Fruit fly (Drosophila melanogaster): ENCODE measurements around the gene CG31126.

The CG31126 gene

DNA sequence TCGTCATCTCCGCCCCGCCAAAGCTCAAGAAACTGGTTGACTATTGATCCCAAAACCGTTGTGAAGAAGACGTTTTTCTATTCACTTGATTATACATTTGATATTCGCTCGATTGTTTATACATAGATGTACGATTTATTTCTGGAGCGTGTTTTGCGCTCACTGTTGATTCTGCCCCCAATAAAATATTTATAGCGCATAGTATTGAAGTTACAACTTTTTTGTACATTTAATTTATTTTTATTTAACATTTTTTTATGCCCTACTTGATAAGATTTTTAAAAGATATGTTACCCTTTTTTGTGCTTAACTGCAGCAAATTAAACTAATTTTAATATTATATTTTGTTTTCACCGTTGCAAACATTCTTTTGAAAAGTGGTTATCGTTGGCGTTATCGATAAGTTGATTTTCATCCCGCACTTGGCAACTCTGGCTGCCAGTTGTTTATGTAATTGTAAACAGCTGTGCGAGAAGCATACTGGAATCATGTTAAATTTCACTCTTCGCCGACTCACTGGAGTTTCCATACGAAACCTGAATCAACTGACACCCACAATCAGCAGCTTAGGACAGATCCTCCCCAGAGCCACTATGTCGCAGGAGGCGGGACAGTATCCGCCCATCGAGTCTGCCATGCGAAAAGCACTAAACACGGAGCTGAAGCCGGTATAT is at the start of gene CG31126:
Gene CG31126, plus strand, starts transcription at position 449 of the 674 bp plus-strand sequence.
- TF ChIP-seq CG17801 (GFP tag; optimal IDR thresholded peaks at IDR 0.05; ENCODE audit: partially characterized antibody) = peak; percentile 10

DNA sequence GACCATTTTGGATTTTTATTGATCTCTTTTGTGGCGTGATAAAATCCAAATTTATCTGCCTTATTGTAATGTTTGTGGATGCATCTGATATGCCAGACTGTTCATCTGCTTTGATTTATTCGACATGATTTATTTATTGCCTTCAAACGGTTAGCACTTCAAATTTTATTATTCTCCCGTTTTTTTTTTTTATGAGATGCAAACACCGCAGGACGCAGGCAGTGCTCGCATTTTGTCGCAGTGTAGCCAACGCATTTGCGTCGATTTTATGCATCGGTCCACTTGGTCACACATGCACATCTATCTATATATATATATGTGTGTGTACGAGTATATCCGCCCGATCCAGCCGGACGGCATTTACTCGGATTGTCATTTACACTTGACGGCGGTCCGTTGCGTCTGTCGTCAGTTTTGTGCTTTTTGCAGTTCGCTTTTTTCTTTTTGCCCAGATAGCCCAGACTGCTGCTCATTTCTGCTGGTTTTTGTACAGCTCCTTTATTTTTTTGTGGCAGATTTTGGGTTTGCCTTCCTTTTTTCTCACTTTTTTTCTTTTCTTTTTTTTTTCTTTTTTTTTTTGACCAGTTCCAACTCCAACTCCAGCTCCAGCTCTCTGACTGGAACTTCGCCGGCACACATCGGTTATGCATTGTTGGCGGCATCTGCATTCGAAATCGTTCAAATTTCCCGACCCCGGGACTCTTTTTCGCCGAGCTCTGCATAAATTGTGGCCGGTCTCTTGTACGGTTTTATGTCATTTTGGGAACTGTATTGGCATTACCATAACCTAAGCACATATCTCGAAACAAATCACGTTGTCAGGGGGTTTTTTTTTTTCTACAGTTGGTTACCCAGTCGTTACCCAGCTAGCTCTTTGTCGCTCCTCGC is 45.4 kb upstream of the CG31126 start:
- no peak for TF ChIP-seq CG17801 (GFP tag; optimal IDR thresholded peaks at IDR 0.05; ENCODE audit: partially characterized antibody)

DNA sequence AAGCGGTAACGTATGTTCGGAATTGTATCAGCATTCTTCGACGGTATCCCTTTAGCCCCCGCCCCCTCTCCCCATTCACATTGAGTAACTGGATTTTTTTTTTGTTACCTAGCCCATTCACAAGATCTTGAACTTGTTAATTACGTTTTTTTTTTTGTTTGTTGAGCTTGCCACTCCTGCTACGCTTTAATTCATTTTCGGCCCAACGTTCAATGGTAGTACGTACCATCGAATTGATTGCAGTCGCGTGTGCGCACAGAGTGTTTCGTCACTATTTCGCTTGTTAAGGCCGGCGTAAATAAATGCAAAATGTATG is 44.8 kb upstream of the CG31126 start:
- no peak for TF ChIP-seq CG17801 (GFP tag; optimal IDR thresholded peaks at IDR 0.05; ENCODE audit: partially characterized antibody)

DNA sequence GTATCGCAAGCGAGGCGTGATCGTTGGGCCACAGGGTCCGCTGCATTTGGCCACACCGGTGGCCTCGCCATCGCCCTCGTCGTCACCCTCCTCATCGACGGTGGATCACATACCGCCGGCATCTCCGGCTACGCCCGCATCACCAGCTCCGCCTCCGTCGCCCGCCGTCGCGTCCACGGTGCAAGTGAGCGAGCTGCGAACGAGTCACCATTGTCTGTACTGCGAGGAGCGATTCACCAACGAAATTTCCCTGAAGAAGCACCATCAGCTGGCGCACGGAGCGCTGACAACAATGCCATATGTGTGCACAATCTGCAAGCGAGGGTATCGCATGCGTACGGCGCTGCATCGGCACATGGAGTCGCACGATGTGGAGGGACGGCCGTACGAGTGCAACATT is 38.9 kb upstream of the CG31126 start:
- no peak for TF ChIP-seq CG17801 (GFP tag; optimal IDR thresholded peaks at IDR 0.05; ENCODE audit: partially characterized antibody)

DNA sequence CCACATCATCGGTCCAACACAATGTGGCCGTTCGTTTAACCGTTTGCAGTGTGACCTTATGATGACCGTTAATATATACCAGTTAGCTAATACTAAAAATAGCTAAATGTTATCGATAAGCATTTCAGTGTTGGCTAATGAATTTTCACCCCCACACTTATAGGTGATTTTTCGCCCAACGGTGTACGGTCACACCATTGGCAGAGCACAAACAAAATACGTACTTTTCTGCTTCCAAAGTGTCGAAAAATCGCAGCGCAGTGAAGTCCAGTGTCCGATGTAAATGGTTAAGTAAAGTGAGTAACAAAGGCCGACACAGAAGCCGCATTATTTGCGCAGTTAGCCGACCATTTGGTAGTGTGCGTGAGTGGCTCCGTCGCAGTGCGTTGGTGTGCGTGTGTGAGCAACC is 33.9 kb upstream of the CG31126 start, which contains the start of the genes Syx18 and atl:
Gene Syx18, minus strand, starts transcription at position 46 of the 409 bp plus-strand sequence.
Gene atl, plus strand, starts transcription at position 155 of the 409 bp plus-strand sequence.
- TF ChIP-seq CG17801 (GFP tag; optimal IDR thresholded peaks at IDR 0.05; ENCODE audit: partially characterized antibody) = peak; percentile 54

DNA sequence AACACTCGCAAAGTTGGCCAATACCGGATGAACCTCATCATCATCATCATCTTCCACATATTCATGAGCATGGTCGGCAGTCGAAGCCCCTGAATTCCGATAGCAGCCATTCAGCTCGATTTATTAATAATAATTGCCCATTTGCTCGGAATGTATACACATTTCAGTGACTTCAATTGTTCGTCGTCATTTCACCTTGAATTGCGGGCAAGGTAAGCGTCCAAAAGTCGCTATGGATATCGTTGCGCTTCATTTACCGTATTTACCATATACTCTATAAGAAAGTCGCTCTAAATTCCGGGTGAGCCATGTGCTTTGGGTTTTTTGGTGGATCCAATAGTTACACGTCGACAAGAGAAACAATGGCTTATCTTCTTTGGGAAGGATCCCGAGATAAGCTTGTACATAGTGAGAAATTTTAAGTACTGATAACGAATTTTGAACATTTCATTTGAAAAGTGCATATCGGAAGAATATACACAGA is 33.4 kb upstream of the CG31126 start:
- no peak for TF ChIP-seq CG17801 (GFP tag; optimal IDR thresholded peaks at IDR 0.05; ENCODE audit: partially characterized antibody)

DNA sequence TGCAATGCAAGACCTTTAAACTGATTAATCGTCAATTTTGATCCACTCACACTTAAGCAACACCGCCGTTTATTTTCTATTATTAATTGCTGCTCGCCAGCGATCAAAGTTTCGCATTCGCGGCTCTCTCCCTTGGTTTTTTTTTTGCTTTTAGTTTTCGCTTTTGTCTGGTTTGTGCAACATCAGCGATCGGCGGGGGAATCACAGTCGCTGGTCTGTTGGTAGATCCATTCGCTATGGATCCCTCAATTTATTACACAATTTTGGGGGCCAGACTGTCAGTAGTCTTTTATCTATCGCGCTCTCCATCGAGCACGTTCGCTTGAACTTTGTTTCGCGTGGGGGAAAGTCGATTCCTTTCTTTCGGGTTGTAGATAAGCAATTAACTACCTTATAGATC is 32.8 kb upstream of the CG31126 start:
- no peak for TF ChIP-seq CG17801 (GFP tag; optimal IDR thresholded peaks at IDR 0.05; ENCODE audit: partially characterized antibody)

DNA sequence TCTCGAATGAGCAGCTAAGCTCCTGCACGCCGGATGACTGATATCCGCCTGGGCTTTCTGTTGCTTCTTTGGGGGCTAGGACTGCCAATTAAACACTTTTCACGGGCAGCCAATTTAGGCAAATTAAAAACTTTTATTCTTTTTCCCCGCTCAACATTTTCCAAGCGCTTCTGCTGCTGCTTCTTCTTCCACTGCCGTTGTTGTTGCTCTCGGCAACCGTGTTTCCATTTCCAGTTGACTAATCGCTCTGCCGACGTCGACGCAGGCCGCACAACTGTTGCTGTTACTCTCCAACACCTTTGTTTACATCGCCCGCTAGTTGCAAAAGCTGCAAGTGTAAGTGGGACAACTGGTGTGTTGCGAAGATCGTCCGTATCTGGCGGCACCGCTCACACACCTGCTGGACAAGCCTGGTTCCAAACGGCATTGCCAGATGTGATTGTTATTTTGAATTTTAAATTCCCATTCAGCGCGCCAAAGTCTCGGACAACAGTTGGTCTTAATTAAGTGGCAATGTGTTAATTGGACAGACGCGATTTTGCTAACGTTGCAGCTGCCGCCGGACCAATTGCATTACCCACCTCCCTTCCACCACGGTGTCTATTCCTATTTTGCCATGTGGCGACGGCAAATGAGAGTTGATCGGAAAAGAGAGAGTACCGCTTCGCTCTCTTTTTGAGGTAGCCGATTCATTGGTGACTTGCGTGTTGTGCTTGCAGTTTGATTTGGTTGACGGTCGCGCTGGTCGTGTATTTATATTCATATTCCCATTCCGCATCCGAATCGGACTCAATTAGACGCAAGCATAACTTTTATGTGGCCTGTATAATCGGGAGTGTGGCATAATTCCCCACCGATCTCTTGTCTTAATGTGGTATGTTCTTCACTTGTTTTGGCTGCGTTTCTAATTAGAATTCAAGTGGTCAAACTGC is 29.3 kb upstream of the CG31126 start, which contains the start of gene Wsck:
Gene Wsck, minus strand, starts transcription at position 199 of the 932 bp plus-strand sequence.
- TF ChIP-seq CG17801 (GFP tag; optimal IDR thresholded peaks at IDR 0.05; ENCODE audit: partially characterized antibody) = peak; percentile 41

DNA sequence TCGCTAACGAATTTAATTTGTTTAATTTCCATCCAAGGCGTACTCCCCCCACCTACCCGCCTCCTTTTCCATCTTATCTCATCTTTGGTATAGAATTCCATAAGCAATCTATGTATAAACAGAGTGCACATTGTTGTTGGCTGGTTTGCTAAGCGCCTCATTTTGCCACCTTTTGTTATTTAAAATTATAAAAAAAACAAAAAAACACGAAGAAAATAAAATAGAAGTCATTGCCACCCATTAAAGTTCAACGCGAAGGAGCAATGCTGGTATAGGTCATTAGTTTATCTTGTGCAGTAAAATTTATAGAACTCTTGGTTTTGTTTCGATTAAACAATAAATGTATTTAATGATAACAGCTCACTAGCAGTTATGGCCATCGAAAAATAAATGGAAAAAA is 25.1 kb upstream of the CG31126 start:
- no peak for TF ChIP-seq CG17801 (GFP tag; optimal IDR thresholded peaks at IDR 0.05; ENCODE audit: partially characterized antibody)

DNA sequence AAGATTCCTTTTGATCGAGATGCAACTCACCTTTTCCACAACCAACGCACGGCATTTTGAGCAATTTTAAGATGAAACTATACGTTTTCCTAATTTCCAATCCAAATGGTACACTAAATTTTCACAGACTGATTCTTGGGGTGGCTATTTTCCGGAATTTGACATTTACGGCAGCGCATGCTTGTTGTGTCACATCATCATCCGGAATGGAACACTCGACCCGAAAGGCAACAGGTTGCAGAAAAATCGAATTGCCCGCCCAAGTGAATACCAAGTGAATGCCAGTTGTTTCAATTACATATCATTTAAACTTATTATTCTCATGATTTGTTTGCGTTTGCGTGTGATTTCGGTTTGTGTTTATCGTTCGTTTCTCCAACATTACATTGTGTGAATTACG is 24.5 kb upstream of the CG31126 start, which contains the start of gene MtnF:
Gene MtnF, minus strand, starts transcription at position 209 of the 400 bp plus-strand sequence.
- TF ChIP-seq CG17801 (GFP tag; optimal IDR thresholded peaks at IDR 0.05; ENCODE audit: partially characterized antibody) = no peak

DNA sequence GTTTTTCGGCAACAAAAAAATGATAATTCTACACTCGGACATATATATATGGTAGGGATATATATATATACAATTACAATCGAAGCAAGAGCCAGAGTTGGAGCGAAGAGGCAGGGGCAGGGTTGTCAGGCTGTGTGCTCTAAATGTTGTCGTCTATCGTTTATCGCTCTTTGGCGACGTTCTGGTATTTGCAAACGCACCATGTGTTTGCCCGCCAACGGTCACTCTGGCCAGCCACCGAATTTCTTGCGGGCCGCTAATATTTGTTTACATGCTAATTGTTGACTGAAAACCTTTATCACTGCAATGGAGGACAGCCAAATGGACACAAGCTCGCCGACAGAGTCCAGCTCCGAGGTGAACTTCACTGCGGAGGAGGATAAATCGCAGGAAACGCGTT is 9.5 kb upstream of the CG31126 start, which contains the start of the genes puf and ash2:
Gene puf, minus strand, starts transcription at position 121 of the 400 bp plus-strand sequence.
Gene ash2, plus strand, starts transcription at position 203 of the 400 bp plus-strand sequence.
- TF ChIP-seq CG17801 (GFP tag; optimal IDR thresholded peaks at IDR 0.05; ENCODE audit: partially characterized antibody) = peak; percentile 16

DNA sequence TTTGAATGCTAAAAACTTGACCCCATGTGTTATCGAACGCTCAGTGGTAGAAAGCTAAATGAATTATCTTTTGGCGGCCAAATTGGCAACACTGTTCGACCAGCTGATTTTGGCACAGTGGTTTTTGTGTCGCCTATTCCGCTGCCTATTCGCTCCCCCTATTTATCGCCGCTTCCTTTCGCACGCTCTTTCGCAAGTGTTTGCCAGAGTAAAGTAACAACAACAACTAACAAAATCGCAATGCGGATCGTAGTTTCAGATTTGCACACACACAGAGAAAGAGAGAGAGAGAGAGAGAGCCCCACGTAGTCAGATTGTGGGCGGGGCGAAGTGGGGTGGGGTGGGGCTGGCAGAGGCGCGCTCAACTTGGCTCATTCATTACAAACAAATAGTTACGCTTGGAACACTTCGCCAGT is 8.4 kb upstream of the CG31126 start:
- TF ChIP-seq CG17801 (GFP tag; optimal IDR thresholded peaks at IDR 0.05; ENCODE audit: partially characterized antibody) = peak; percentile 66

DNA sequence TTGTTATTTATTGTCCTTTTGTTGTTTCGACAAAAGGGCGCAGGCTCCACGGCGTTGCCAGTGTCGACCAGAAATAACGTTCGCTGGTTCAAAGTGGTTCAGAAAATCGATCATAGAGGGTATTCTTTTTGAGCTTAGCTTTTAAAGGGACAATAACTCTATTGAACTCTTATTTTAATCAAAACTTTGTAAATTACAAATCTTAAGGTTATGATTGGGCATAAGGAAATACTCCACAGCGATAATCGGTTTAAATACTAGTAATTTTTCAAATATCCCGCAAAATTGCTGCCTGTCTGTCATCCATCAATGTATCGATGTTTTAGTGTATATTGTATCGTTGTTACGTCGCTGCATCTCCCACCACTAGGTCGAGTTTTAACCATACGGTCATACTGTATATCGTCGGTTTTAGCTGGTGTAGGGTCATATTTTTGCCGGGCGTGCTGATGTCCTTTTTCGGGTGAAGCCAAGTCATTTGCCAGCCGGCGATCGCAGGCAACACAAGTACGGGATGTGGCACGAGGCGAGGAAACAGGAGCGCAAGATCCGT is 4.6 kb upstream of the CG31126 start, which contains the start of the genes CG31125 and CG6695:
Gene CG31125, minus strand, starts transcription at position 51 of the 553 bp plus-strand sequence.
Gene CG6695, plus strand, starts transcription at position 391 of the 553 bp plus-strand sequence.
- no peak for TF ChIP-seq CG17801 (GFP tag; optimal IDR thresholded peaks at IDR 0.05; ENCODE audit: partially characterized antibody)

All from ovary, adult (tissue).